Worm (Caenorhabditis elegans): ENCODE data around the gene T05H10.8.

DNA sequence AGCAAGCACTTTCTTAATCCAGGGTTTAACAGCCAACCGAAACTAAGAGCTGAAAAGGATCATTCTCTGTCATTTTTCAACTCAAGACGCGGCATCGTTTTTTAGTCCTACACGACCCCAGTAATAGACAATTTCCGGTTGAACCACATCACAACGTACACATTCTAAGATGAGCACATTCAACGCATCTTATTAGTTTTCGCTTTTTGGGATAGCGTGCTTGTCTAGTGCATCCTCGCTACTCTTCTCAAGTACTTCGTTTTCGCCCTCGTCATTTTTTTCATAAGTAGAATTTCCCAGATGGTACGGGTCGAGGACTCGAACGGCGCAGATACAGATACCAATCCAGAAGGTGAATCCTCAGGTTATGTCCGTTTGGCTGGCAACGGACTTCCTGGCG is 16.6 kb upstream of the T05H10.8 start, which contains the start of gene T05H10.1:
- TF ChIP-seq flt-1 (GFP tag; IDR thresholded peaks at IDR 0.05) (no peak), ztf-29 (GFP tag; IDR thresholded peaks at IDR 0.05) (no peak)
